Worm (Caenorhabditis elegans) whole organism, L3 larva: Measurements from ENCODE around the gene Y43D4A.1.

Source experiments
- aly-2 ChIP-seq: fragments of 150-350 bp; optimal IDR thresholded peaks from 2 replicates; lab custom pipeline; 2014; ENCODE audit warnings: missing biosample characterization, missing genetic modification characterization
- fos-1 ChIP-seq: fragments of 150-350 bp; optimal IDR thresholded peaks from 2 replicates; lab custom pipeline; 2014; ENCODE audit warnings: missing biosample characterization, missing genetic modification characterization
- pqm-1 ChIP-seq: fragments of 150-350 bp; optimal IDR thresholded peaks from 2 replicates; lab custom pipeline; 2017; ENCODE audit warnings: missing biosample characterization, missing genetic modification characterization, inconsistent platforms

- TF ChIP-seq aly-2 (tag; lab: Kevin White, UChicago) (no peak), fos-1 (tag; lab: Kevin White, UChicago) (no peak), pqm-1 (tag; lab: Kevin White, UChicago) (no peak)
These were observed 23.2 kb upstream of the Y43D4A.1 start, which contains the start of gene Y51H4A.22 for ce11 chrIV:16720412-16720811.
